Worm (Caenorhabditis elegans): ENCODE data around the gene ttr-52.

Gene ttr-52

DNA sequence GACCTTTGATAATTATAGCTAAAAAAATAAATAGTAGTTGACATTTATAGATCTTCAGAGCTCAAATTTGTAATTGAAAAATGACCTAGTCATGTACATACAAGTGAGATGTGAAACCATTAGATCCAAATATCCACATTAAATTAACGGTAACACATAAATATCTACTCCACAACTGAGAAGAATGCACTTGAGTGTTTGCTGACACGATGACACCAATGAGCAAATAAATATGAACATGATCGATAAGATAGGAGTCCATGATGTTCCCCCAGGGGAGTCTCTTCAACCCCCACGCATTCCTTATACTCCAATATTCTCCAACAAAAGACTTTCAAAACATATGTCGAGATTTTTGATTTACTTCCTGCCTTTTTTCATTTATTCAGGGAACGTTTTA, at the start of gene ttr-52:
Gene ttr-52 (plus strand): TSS at position 301 of the 400 bp plus-strand sequence.
- TF ChIP-seq ama-1 (optimal IDR thresholded peaks at IDR 0.05) (no peak), lin-15B (tag; optimal IDR thresholded peaks at IDR 0.05) (no peak), ceh-16 (tag; optimal IDR thresholded peaks at IDR 0.05) (no peak), nhr-67 (tag; optimal IDR thresholded peaks at IDR 0.05) (no peak), daf-12 (tag; optimal IDR thresholded peaks at IDR 0.05) (no peak), fos-1 (tag; optimal IDR thresholded peaks at IDR 0.05) (no peak), nhr-23 (tag; optimal IDR thresholded peaks at IDR 0.05) (no peak), elt-3 (tag; optimal IDR thresholded peaks at IDR 0.05) (no peak), ZK546.5 (tag; optimal IDR thresholded peaks at IDR 0.05) (no peak), eor-1 (tag; optimal IDR thresholded peaks at IDR 0.05) (no peak), ceh-9 (tag; optimal IDR thresholded peaks at IDR 0.05) (no peak)

DNA sequence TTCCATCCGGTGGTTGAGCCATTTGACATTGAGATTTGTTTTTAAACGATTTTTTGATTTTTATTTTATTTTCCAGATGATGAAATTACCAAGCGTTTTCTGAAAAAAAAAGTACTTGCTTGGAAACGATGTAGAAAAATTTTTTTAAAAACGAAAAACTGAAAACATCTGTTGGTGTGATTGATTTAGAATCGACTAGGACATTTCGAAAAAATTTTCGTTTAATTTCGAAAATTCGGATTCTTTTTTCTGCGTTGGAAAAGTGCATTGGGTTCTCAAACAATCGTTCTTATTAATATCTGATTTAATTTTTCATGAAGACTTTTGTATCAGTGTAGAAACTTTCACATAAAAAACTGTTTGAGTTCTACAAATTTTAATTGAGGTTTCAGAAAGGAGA, 45.3 kb upstream of the ttr-52 start, which contains the start of gene F53A2.9:
Gene F53A2.9 (minus strand): TSS at position 101 of the 400 bp plus-strand sequence.
- TF ChIP-seq fkh-10 (GFP tag; optimal IDR thresholded peaks at IDR 0.05) = no peak
- TF ChIP-seq pqm-1 (tag; optimal IDR thresholded peaks at IDR 0.05) = no peak
- TF ChIP-seq nhr-237 (tag; optimal IDR thresholded peaks at IDR 0.05) = no peak
- no peak for TF ChIP-seq eor-1 (tag; optimal IDR thresholded peaks at IDR 0.05)
- TF ChIP-seq nhr-43 (tag; optimal IDR thresholded peaks at IDR 0.05; ENCODE audit: poor library complexity, severe bottlenecking) = no peak
- no peak for TF ChIP-seq egl-5 (tag; optimal IDR thresholded peaks at IDR 0.05)
- TF ChIP-seq mml-1 (tag; optimal IDR thresholded peaks at IDR 0.05) = no peak

DNA sequence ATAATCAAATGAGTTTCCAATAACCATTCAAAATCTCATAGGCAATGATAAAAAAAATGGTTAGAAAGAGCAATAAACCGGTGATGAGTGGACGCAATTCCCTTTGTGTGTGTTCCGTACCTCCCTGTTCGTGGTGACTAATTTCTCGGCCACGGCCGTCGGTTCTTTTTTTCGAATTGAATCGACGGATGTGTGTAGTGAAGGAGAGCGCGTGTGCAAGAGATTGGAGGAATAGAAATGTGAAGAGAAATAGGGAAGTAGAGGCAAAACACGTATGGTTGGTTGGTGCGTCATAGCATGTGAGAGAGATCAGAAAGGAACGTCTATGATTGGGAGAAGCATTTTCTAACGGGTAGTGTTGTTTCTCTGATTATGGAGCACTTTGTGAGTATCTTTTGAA, 44.7 kb upstream of the ttr-52 start:
- TF ChIP-seq lin-39 (tag; optimal IDR thresholded peaks at IDR 0.05) = peak; percentile 55
- TF ChIP-seq nhr-43 (tag; optimal IDR thresholded peaks at IDR 0.05; ENCODE audit: poor library complexity, severe bottlenecking) = no peak
- no peak for TF ChIP-seq ceh-28 (tag; optimal IDR thresholded peaks at IDR 0.05)
- TF ChIP-seq hmg-11 (tag; optimal IDR thresholded peaks at IDR 0.05) = peak; percentile 81
- TF ChIP-seq nhr-67 (tag; optimal IDR thresholded peaks at IDR 0.05) = no peak
- no peak for TF ChIP-seq ztf-11 (tag; optimal IDR thresholded peaks at IDR 0.05)
- no peak for TF ChIP-seq egl-5 (tag; optimal IDR thresholded peaks at IDR 0.05)
- TF ChIP-seq fkh-10 (GFP tag; optimal IDR thresholded peaks at IDR 0.05) = no peak
- peak; percentile 32 for TF ChIP-seq jun-1 (tag; optimal IDR thresholded peaks at IDR 0.05)
- TF ChIP-seq sea-2 (GFP tag; optimal IDR thresholded peaks at IDR 0.05) = no peak
- TF ChIP-seq nhr-76 (tag; optimal IDR thresholded peaks at IDR 0.05) = no peak
- TF ChIP-seq ceh-82 (tag; optimal IDR thresholded peaks at IDR 0.05) = no peak
- no peak for TF ChIP-seq ceh-16 (tag; optimal IDR thresholded peaks at IDR 0.05)
- no peak for TF ChIP-seq elt-1 (tag; optimal IDR thresholded peaks at IDR 0.05)
- no peak for TF ChIP-seq nhr-11 (tag; optimal IDR thresholded peaks at IDR 0.05)
- peak; percentile 9 for TF ChIP-seq pqm-1 (tag; optimal IDR thresholded peaks at IDR 0.05)
- no peak for TF ChIP-seq fos-1 (tag; optimal IDR thresholded peaks at IDR 0.05)
- TF ChIP-seq nhr-28 (tag; optimal IDR thresholded peaks at IDR 0.05) = no peak
- no peak for TF ChIP-seq R02D3.7 (tag; optimal IDR thresholded peaks at IDR 0.05)
- TF ChIP-seq snpc-4 (tag; optimal IDR thresholded peaks at IDR 0.05) = no peak
- TF ChIP-seq egl-27 (tag; optimal IDR thresholded peaks at IDR 0.05) = no peak
- TF ChIP-seq nhr-23 (tag; optimal IDR thresholded peaks at IDR 0.05) = no peak
- no peak for TF ChIP-seq daf-12 (tag; optimal IDR thresholded peaks at IDR 0.05)
- TF ChIP-seq ZK546.5 (tag; optimal IDR thresholded peaks at IDR 0.05) = no peak
- no peak for TF ChIP-seq ceh-9 (tag; optimal IDR thresholded peaks at IDR 0.05)
- no peak for TF ChIP-seq fkh-2 (tag; optimal IDR thresholded peaks at IDR 0.05)
- TF ChIP-seq ama-1 (optimal IDR thresholded peaks at IDR 0.05) = no peak
- TF ChIP-seq nhr-237 (tag; optimal IDR thresholded peaks at IDR 0.05) = no peak
- TF ChIP-seq ztf-4 (tag; optimal IDR thresholded peaks at IDR 0.05) = no peak
- TF ChIP-seq eor-1 (tag; optimal IDR thresholded peaks at IDR 0.05) = no peak
- TF ChIP-seq tbx-2 (tag; optimal IDR thresholded peaks at IDR 0.05) = no peak
- TF ChIP-seq nhr-25 (tag; optimal IDR thresholded peaks at IDR 0.05) = peak; percentile 26
- TF ChIP-seq lsy-12 (tag; optimal IDR thresholded peaks at IDR 0.05) = no peak
- no peak for TF ChIP-seq elt-2 (tag; optimal IDR thresholded peaks at IDR 0.05)
- TF ChIP-seq unc-62 (GFP tag; optimal IDR thresholded peaks at IDR 0.05) = no peak
- TF ChIP-seq mdl-1 (tag; optimal IDR thresholded peaks at IDR 0.05) = no peak
- no peak for TF ChIP-seq zag-1 (tag; optimal IDR thresholded peaks at IDR 0.05)
- peak; percentile 76 for TF ChIP-seq pha-4 (tag; optimal IDR thresholded peaks at IDR 0.05)
- no peak for TF ChIP-seq nhr-77 (tag; optimal IDR thresholded peaks at IDR 0.05)
- no peak for TF ChIP-seq aly-2 (tag; optimal IDR thresholded peaks at IDR 0.05)
- TF ChIP-seq skn-1 (tag; optimal IDR thresholded peaks at IDR 0.05) = no peak
- no peak for TF ChIP-seq mml-1 (tag; optimal IDR thresholded peaks at IDR 0.05)
- no peak for TF ChIP-seq elt-3 (tag; optimal IDR thresholded peaks at IDR 0.05)
- peak; percentile 70 for TF ChIP-seq lin-15B (tag; optimal IDR thresholded peaks at IDR 0.05)
- TF ChIP-seq nhr-12 (tag; optimal IDR thresholded peaks at IDR 0.05) = no peak
- peak; percentile 86 for TF ChIP-seq nfya-1 (tag; optimal IDR thresholded peaks at IDR 0.05; ENCODE audit: insufficient read depth)
- no peak for TF ChIP-seq unc-39 (tag; optimal IDR thresholded peaks at IDR 0.05)

All from whole organism, L3 larva.